Worm (Caenorhabditis elegans) whole organism, early embryonic: ENCODE results near the gene mvk-1.

Experiments
- B0310.2 ChIP-seq: sonication (generic microtip); optimal IDR thresholded peaks from 2 replicates; lab custom pipeline; 2016; ENCODE audit warnings: mild to moderate bottlenecking, missing genetic modification characterization, missing compliant biosample characterization
- F13C5.2 ChIP-seq: sonication (generic microtip); optimal IDR thresholded peaks from 2 replicates; lab custom pipeline; 2017; ENCODE audit warnings: mild to moderate bottlenecking, missing genetic modification characterization, inconsistent platforms, missing compliant biosample characterization
- aly-1 ChIP-seq: sonication (generic microtip); optimal IDR thresholded peaks from 2 replicates; lab custom pipeline; 2016; ENCODE audit warnings: missing genetic modification characterization, missing compliant biosample characterization
- ama-1 ChIP-seq: fragments of 150-350 bp; optimal IDR thresholded peaks from 2 replicates; lab custom pipeline; 2014
- ceh-13 ChIP-seq: fragments of 200-800 bp; sonication (Bioruptor generic); optimal IDR thresholded peaks from 2 replicates; lab custom pipeline; 2018; ENCODE audit warnings: mild to moderate bottlenecking, missing genetic modification characterization, missing compliant biosample characterization
- ceh-36 ChIP-seq: sonication (generic microtip); optimal IDR thresholded peaks from 2 replicates; lab custom pipeline; 2016; ENCODE audit warnings: missing genetic modification characterization, inconsistent platforms, missing compliant biosample characterization
- ets-7 ChIP-seq: sonication (generic microtip); optimal IDR thresholded peaks from 2 replicates; lab custom pipeline; 2016; ENCODE audit warnings: missing genotype, missing genetic modification characterization, missing compliant biosample characterization
- flt-1 ChIP-seq: fragments of 200-800 bp; sonication (Bioruptor generic); IDR thresholded peaks from 2 replicates; pipeline ENCODE4 v1.3.6; 2022; ENCODE audit warnings: missing genetic modification characterization, missing compliant biosample characterization
- hmbx-1 ChIP-seq: sonication (generic microtip); optimal IDR thresholded peaks from 2 replicates; lab custom pipeline; 2016; ENCODE audit warnings: mild to moderate bottlenecking, missing genetic modification characterization, missing compliant biosample characterization
- hmg-4 ChIP-seq: fragments of 200-800 bp; sonication (Bioruptor generic); optimal IDR thresholded peaks from 2 replicates; lab custom pipeline; 2018; ENCODE audit warnings: mild to moderate bottlenecking, missing genetic modification characterization, missing compliant biosample characterization
- hnd-1 ChIP-seq: sonication (generic microtip); optimal IDR thresholded peaks from 2 replicates; lab custom pipeline; 2016; ENCODE audit warnings: missing genetic modification characterization, missing compliant biosample characterization
- pes-1 ChIP-seq: fragments of 200-800 bp; sonication (Bioruptor generic); IDR thresholded peaks from 2 replicates; pipeline ENCODE4 v1.3.6; 2022; ENCODE audit warnings: missing genetic modification reagents, missing genetic modification characterization, missing compliant biosample characterization
- scrt-1 ChIP-seq: fragments of 200-800 bp; sonication (Bioruptor generic); IDR thresholded peaks from 2 replicates; pipeline ENCODE4 v1.3.6; 2022; ENCODE audit warnings: missing genetic modification characterization, missing compliant biosample characterization
- sea-1 ChIP-seq: fragments of 200-800 bp; sonication (Bioruptor generic); conservative IDR thresholded peaks from 2 replicates; pipeline ENCODE4 v1.3.6; 2022; ENCODE audit warnings: missing genetic modification characterization, missing compliant biosample characterization
- tbx-11 ChIP-seq: fragments of 200-800 bp; sonication (Bioruptor generic); IDR thresholded peaks from 2 replicates; pipeline ENCODE4 v1.3.6; 2022; ENCODE audit warnings: missing genetic modification characterization, missing compliant biosample characterization
- tbx-37 ChIP-seq: fragments of 200-800 bp; sonication (Bioruptor generic); conservative IDR thresholded peaks from 2 replicates; pipeline ENCODE4 v1.3.6; 2022; ENCODE audit warnings: missing genetic modification reagents, missing genetic modification characterization, missing compliant biosample characterization
- tra-4 ChIP-seq: sonication (generic microtip); optimal IDR thresholded peaks from 2 replicates; lab custom pipeline; 2017; ENCODE audit warnings: missing genetic modification characterization, missing compliant biosample characterization

Gene mvk-1

ce11 chrIII:6134111-6134510, 2.0 kb downstream of the mvk-1 start:
- TF ChIP-seq hmbx-1 (no peak), scrt-1 (GFP tag; lab: Robert Waterston, UW) (no peak), tra-4 (tag; lab: Kevin White, UChicago) (no peak)

- peak; percentile 39 for TF ChIP-seq ceh-36 (tag; lab: Kevin White, UChicago)
- 0 out of 2 replicates have a peak, but pooled peaks have one; percentile 14 for TF ChIP-seq tbx-11 (GFP tag; lab: Robert Waterston, UW)
- TF ChIP-seq hmbx-1: peak; percentile 57
- peak; percentile 62 for TF ChIP-seq F13C5.2 (tag; lab: Kevin White, UChicago)
Measured at ce11 chrIII:6133389-6133789, 2.7 kb downstream of the mvk-1 start.

- TF ChIP-seq scrt-1 (GFP tag; lab: Robert Waterston, UW) (no peak), tra-4 (tag; lab: Kevin White, UChicago) (no peak), B0310.2 (tag; lab: Kevin White, UChicago) (no peak), flt-1 (GFP tag; lab: Robert Waterston, UW) (no peak), tbx-11 (GFP tag; lab: Robert Waterston, UW) (no peak), F13C5.2 (tag; lab: Kevin White, UChicago) (no peak), pes-1 (no peak), tbx-37 (GFP tag; lab: Robert Waterston, UW) (no peak), hmg-4 (GFP tag; lab: Kevin White, UChicago) (no peak), ets-7 (no peak), sea-1 (GFP tag; lab: Robert Waterston, UW) (no peak), hmbx-1 (no peak), ceh-36 (tag; lab: Kevin White, UChicago) (no peak), ama-1 (lab: Kevin White, UChicago) (no peak), aly-1 (tag; lab: Kevin White, UChicago) (no peak), ceh-13 (no peak), hnd-1 (tag; lab: Kevin White, UChicago) (no peak)
Measured at ce11 chrIII:6132068-6132467, 4.0 kb downstream of the mvk-1 start.

ce11 chrIII:6123647-6124046, 12.4 kb downstream of the mvk-1 start:
- TF ChIP-seq tbx-11 (GFP tag; lab: Robert Waterston, UW): no peak
- TF ChIP-seq ceh-13: no peak
- no peak for TF ChIP-seq ama-1 (lab: Kevin White, UChicago)
- no peak for TF ChIP-seq tbx-37 (GFP tag; lab: Robert Waterston, UW)
- TF ChIP-seq B0310.2 (tag; lab: Kevin White, UChicago): no peak
- TF ChIP-seq F13C5.2 (tag; lab: Kevin White, UChicago): no peak

- TF ChIP-seq tbx-11 (GFP tag; lab: Robert Waterston, UW) (no peak), ceh-36 (tag; lab: Kevin White, UChicago) (no peak), tbx-37 (GFP tag; lab: Robert Waterston, UW) (no peak), pes-1 (no peak), hmg-4 (GFP tag; lab: Kevin White, UChicago) (no peak), ets-7 (no peak), B0310.2 (tag; lab: Kevin White, UChicago) (no peak), ceh-13 (no peak), sea-1 (GFP tag; lab: Robert Waterston, UW) (no peak), scrt-1 (GFP tag; lab: Robert Waterston, UW) (no peak)
Measured at ce11 chrIII:6120990-6121389, 15.1 kb downstream of the mvk-1 start.

ce11 chrIII:6118320-6118719, 17.8 kb downstream of the mvk-1 start, which contains the start of gene kin-18:
Gene kin-18, plus strand, starts transcription at chrIII:6118620.
- no peak for TF ChIP-seq tbx-37 (GFP tag; lab: Robert Waterston, UW)
- no peak for TF ChIP-seq pes-1
- no peak for TF ChIP-seq flt-1 (GFP tag; lab: Robert Waterston, UW)
- TF ChIP-seq hmbx-1: no peak
- TF ChIP-seq F13C5.2 (tag; lab: Kevin White, UChicago): no peak
- TF ChIP-seq ceh-36 (tag; lab: Kevin White, UChicago): no peak
- no peak for TF ChIP-seq sea-1 (GFP tag; lab: Robert Waterston, UW)
- no peak for TF ChIP-seq aly-1 (tag; lab: Kevin White, UChicago)
- TF ChIP-seq tra-4 (tag; lab: Kevin White, UChicago): no peak
- no peak for TF ChIP-seq tbx-11 (GFP tag; lab: Robert Waterston, UW)
- TF ChIP-seq hmg-4 (GFP tag; lab: Kevin White, UChicago): no peak
- TF ChIP-seq hnd-1 (tag; lab: Kevin White, UChicago): no peak
- TF ChIP-seq B0310.2 (tag; lab: Kevin White, UChicago): no peak
- no peak for TF ChIP-seq ets-7

ce11 chrIII:6116981-6117380, 19.1 kb downstream of the mvk-1 start:
- no peak for TF ChIP-seq ceh-36 (tag; lab: Kevin White, UChicago)
- TF ChIP-seq ceh-13: no peak
- TF ChIP-seq pes-1: no peak
- no peak for TF ChIP-seq B0310.2 (tag; lab: Kevin White, UChicago)
- TF ChIP-seq ama-1 (lab: Kevin White, UChicago): no peak
- TF ChIP-seq hmg-4 (GFP tag; lab: Kevin White, UChicago): no peak

- peak; percentile 41 for TF ChIP-seq F13C5.2 (tag; lab: Kevin White, UChicago)
- TF ChIP-seq hmg-4 (GFP tag; lab: Kevin White, UChicago): no peak
- TF ChIP-seq tbx-37 (GFP tag; lab: Robert Waterston, UW): no peak
- TF ChIP-seq ets-7: no peak
- TF ChIP-seq scrt-1 (GFP tag; lab: Robert Waterston, UW): no peak
- TF ChIP-seq B0310.2 (tag; lab: Kevin White, UChicago): no peak
Measured at ce11 chrIII:6116281-6116886, 19.7 kb downstream of the mvk-1 start, which contains the start of gene nmt-1. Gene nmt-1, minus strand, starts transcription at chrIII:6116331.
